Worm (Caenorhabditis elegans): ENCODE measurements around the gene pfut-1.

The pfut-1 gene

DNA sequence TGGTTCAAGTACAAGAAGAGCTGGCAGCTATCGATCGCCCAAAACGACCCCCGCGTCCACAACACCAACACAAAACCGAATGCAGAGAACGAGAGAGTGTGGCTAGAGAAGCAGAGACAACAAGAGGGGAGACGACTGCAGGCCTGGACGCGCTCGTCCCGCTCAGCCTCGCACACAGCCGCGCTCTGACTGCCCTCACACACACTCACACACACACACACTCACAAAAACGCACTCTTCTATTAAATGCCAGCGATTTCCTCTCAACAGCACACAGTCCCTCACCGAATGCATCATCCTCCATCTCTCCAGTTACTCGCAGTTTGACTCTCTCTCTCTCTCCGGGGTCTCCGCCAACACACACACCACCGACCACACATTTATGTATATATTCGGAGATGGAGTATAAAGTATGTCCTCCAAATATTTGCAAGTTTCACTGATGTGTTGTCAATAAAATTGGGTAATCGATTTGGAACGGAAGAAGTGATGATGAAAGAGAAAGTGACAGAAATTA is 37.9 kb upstream of the pfut-1 start (continued):
- TF ChIP-seq snpc-3.4 (tag; optimal IDR thresholded peaks at IDR 0.05), result peak; percentile 4
- peak; percentile 61; the same call in 1 of the 2 replicates for TF ChIP-seq bed-2 (GFP tag; IDR thresholded peaks at IDR 0.05)
- TF ChIP-seq ztf-18 (tag; optimal IDR thresholded peaks at IDR 0.05), result peak; percentile 63
- TF ChIP-seq K12H6.12 (tag; optimal IDR thresholded peaks at IDR 0.05), result peak; percentile 95
- peak; percentile 33 for TF ChIP-seq unc-62 (GFP tag; optimal IDR thresholded peaks at IDR 0.05)
- peak; percentile 87 for TF ChIP-seq gei-17 (GFP tag; optimal IDR thresholded peaks at IDR 0.05)
- TF ChIP-seq lin-54 (GFP tag; optimal IDR thresholded peaks at IDR 0.05), result peak; percentile 54
- TF ChIP-seq B0261.1 (tag; optimal IDR thresholded peaks at IDR 0.05), result peak; percentile 13
- TF ChIP-seq B0336.3 (GFP tag; IDR thresholded peaks at IDR 0.05), result peak; percentile 93

DNA sequence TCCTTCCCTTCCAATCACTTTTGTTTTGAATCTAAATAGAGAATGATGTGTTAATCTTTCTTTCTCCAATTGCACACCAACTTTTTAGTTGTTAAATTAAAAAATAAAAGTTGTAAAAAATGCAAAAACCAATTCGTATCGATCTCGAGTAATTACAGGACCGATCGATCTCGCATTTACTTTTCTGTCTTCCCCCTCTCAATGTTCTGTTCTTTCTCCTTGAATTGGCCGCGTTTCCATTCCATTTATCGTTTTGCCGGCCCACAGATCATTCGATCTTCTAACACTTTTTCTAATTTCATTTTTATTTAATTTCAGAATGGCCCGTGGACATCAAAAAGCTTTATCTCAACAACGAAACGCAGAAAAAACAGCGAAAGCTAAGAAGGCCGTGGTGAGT is 30.4 kb upstream of the pfut-1 start, which contains the start of gene K10B3.1:
Gene K10B3.1, plus strand, starts transcription at position 301 of the 400 bp plus-strand sequence.
- TF ChIP-seq tbx-9 (tag; optimal IDR thresholded peaks at IDR 0.05; ENCODE audit: borderline replicate concordance), result no peak
- TF ChIP-seq mxl-1 (tag; optimal IDR thresholded peaks at IDR 0.05), result no peak
- no peak for TF ChIP-seq F33H1.4 (GFP tag; IDR thresholded peaks at IDR 0.05)
- no peak for TF ChIP-seq him-1 (tag; optimal IDR thresholded peaks at IDR 0.05)
- no peak for TF ChIP-seq snpc-1.3 (tag; optimal IDR thresholded peaks at IDR 0.05; ENCODE audit: insufficient read depth)
- no peak for TF ChIP-seq nhr-120 (GFP tag; IDR thresholded peaks at IDR 0.05)
- TF ChIP-seq ceh-91 (GFP tag; IDR thresholded peaks at IDR 0.05), result no peak
- TF ChIP-seq F22D6.2 (tag; optimal IDR thresholded peaks at IDR 0.05), result no peak
- no peak for TF ChIP-seq cebp-2 (GFP tag; IDR thresholded peaks at IDR 0.05)
- no peak for TF ChIP-seq ceh-58 (GFP tag; IDR thresholded peaks at IDR 0.05)
- TF ChIP-seq zfh-2 (GFP tag; conservative IDR thresholded peaks at IDR 0.05), result no peak
- no peak for TF ChIP-seq hrde-1 (tag; optimal IDR thresholded peaks at IDR 0.05; ENCODE audit: borderline replicate concordance)
- no peak for TF ChIP-seq egl-44 (GFP tag; IDR thresholded peaks at IDR 0.05)
- no peak for TF ChIP-seq repo-1 (tag; optimal IDR thresholded peaks at IDR 0.05)
- no peak for TF ChIP-seq madf-10 (tag; optimal IDR thresholded peaks at IDR 0.05)
- no peak for TF ChIP-seq zim-3 (tag; optimal IDR thresholded peaks at IDR 0.05)
- no peak for TF ChIP-seq attf-5 (GFP tag; optimal IDR thresholded peaks at IDR 0.05)
- TF ChIP-seq die-1 (tag; optimal IDR thresholded peaks at IDR 0.05), result no peak

DNA sequence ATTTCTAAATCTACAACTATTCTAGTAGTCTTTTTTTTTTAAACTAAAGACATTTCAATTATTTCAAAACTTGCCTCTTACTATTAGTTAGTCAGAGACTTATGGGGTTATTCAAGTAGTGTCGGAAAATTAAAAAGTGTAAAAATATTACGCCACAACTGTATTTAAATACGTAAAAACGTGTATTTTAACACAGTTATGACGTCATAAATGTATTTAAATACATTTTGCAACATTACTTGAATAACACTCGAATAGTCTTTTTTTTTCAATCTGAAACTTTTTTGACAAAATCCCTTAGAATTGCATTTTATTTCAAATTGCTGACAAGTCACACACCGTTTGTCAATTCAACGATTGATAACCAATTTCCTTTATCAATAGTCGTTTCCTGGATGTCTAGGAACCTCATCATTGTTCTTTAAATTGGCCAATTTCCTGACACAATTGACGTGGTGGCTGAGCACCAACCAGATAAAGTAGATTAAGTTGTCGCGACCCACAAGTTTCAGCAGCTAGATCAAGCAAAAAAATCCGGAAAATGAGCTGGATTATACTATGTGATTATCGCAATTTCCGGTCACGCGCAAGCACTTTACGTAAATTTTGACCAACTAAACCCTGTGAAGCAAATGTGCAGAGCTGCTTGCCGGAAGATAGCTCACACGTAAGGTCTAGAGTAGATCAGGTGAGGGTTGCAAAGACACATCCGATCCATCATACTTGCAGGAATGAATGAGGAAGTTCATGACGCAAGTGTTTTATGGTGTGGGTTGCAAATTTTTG is 25.9 kb upstream of the pfut-1 start:
- TF ChIP-seq K12H6.12 (tag; optimal IDR thresholded peaks at IDR 0.05) (no peak), dpff-1 (tag; optimal IDR thresholded peaks at IDR 0.05) (no peak), pha-4 (tag; optimal IDR thresholded peaks at IDR 0.05) (no peak), F23B12.7 (tag; optimal IDR thresholded peaks at IDR 0.05; ENCODE audit: insufficient read depth) (no peak), unc-130 (GFP tag; optimal IDR thresholded peaks at IDR 0.05) (no peak), him-1 (tag; optimal IDR thresholded peaks at IDR 0.05) (no peak)

DNA sequence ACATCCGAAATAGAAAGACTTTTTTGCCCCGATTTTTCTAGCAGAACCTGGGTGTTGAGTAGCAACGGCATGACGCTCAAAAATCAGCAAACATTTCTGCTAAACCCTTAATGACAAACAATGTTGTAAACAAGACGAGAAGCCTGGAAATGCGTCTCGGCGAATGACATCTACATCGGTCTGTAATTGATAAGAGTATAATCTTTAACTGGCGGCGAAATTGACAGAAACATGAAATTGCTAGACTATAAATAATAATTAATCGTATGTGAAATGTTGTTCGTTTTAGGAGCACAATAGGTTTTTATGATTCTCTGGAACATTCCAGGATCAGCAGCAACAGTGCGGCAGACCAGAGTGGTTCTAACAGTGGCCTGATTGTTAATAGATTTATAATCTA is 23.9 kb upstream of the pfut-1 start:
- TF ChIP-seq ztf-28 (GFP tag; IDR thresholded peaks at IDR 0.05), result no peak
- peak; percentile 9 for TF ChIP-seq nhr-80 (tag; optimal IDR thresholded peaks at IDR 0.05)

Data from whole organism, young adult.